Worm (Caenorhabditis elegans) whole organism, young adult: Measurements from ENCODE around the gene Y27F2A.9.
A peak's percentile ranks its signal among the peaks of the same experiment; 100 is the strongest.
"Not testable (repeated sequence)": the region's sequence is repeated elsewhere in the genome, so short reads cannot be mapped to it uniquely, and the experiment has no call there.

Experiments used
- B0019.2 ChIP-seq: fragments of 200-800 bp; sonication (Bioruptor generic); conservative IDR thresholded peaks from 2 replicates; pipeline ENCODE4 v1.3.6; 2022; ENCODE audit warnings: missing genetic modification reagents, missing genetic modification characterization, missing compliant biosample characterization
- F49E8.2 ChIP-seq: sonication (generic microtip); optimal IDR thresholded peaks from 3 replicates; lab custom pipeline; 2017; ENCODE audit warnings: missing genetic modification characterization, mild to moderate bottlenecking, missing compliant biosample characterization, antibody characterized with exemption, moderate library complexity; ENCODE audit not compliant: insufficient read depth
- F57C9.4 ChIP-seq: sonication (generic microtip); optimal IDR thresholded peaks from 2 replicates; lab custom pipeline; 2017; ENCODE audit warnings: mild to moderate bottlenecking, missing genetic modification characterization, missing compliant biosample characterization
- K12H6.12 ChIP-seq: fragments of 200-800 bp; sonication (Bioruptor generic); optimal IDR thresholded peaks from 2 replicates; lab custom pipeline; 2018; ENCODE audit warnings: mild to moderate bottlenecking, missing genetic modification characterization, missing compliant biosample characterization
- T07F8.4 ChIP-seq: sonication (generic microtip); optimal IDR thresholded peaks from 2 replicates; lab custom pipeline; 2016; ENCODE audit warnings: mild to moderate bottlenecking, missing genetic modification characterization, moderate library complexity, missing compliant biosample characterization
- Y53F4B.3 ChIP-seq: fragments of 200-800 bp; sonication (Bioruptor generic); IDR thresholded peaks from 2 replicates; pipeline ENCODE4 v1.3.6; 2022; ENCODE audit warnings: missing genetic modification reagents, missing genetic modification characterization, missing compliant biosample characterization
- Y53G8AR.9 ChIP-seq: fragments of 200-800 bp; sonication (Bioruptor generic); conservative IDR thresholded peaks from 2 replicates; pipeline ENCODE4 v1.3.6; 2022; ENCODE audit warnings: missing genetic modification reagents, missing genetic modification characterization, missing compliant biosample characterization
- ZK185.1 ChIP-seq: sonication (generic microtip); optimal IDR thresholded peaks from 2 replicates; lab custom pipeline; 2016; ENCODE audit warnings: mild to moderate bottlenecking, missing genetic modification characterization, missing compliant biosample characterization; ENCODE audit not compliant: poor library complexity, severe bottlenecking
- attf-5 ChIP-seq: fragments of 200-800 bp; sonication (Bioruptor generic); optimal IDR thresholded peaks from 2 replicates; lab custom pipeline; 2018; ENCODE audit warnings: mild to moderate bottlenecking, missing genetic modification characterization, missing compliant biosample characterization
- ccch-3 ChIP-seq: fragments of 200-800 bp; sonication (Bioruptor generic); optimal IDR thresholded peaks from 2 replicates; lab custom pipeline; 2018; ENCODE audit warnings: mild to moderate bottlenecking, missing genetic modification characterization, missing compliant biosample characterization
- cebp-1 ChIP-seq, 2 experiments: fragments of 200-800 bp in 1 of 2; sonication (Bioruptor generic) in 1 of 2; sonication (generic microtip) in 1 of 2; IDR thresholded peaks in 1 of 2; optimal IDR thresholded peaks in 1 of 2; 2 replicates each; pipeline versions ENCODE4 v1.3.6 to Lab custom; 2017 to 2022; ENCODE audit warnings: missing compliant biosample characterization in 2 of 2, missing genetic modification characterization in 2 of 2, mild to moderate bottlenecking in 1 of 2, missing genetic modification reagents in 1 of 2, moderate library complexity in 1 of 2
- ceh-91 ChIP-seq: fragments of 200-800 bp; sonication (Bioruptor generic); IDR thresholded peaks from 2 replicates; pipeline ENCODE4 v1.3.6; 2022; ENCODE audit warnings: missing genetic modification reagents, missing genetic modification characterization, missing compliant biosample characterization
- dox-1 ChIP-seq: fragments of 200-800 bp; sonication (Bioruptor generic); IDR thresholded peaks from 2 replicates; pipeline ENCODE4 v1.3.6; 2022; ENCODE audit warnings: missing genetic modification reagents, missing genetic modification characterization, missing compliant biosample characterization
- hlh-26 ChIP-seq: fragments of 200-800 bp; sonication (Bioruptor generic); conservative IDR thresholded peaks from 2 replicates; pipeline ENCODE4 v1.3.6; 2022; ENCODE audit warnings: missing genetic modification reagents, missing genetic modification characterization, missing compliant biosample characterization
- hmg-1.2 ChIP-seq: fragments of 200-800 bp; sonication (Bioruptor generic); IDR thresholded peaks from 2 replicates; pipeline ENCODE4 v1.3.6; 2022; ENCODE audit warnings: missing genetic modification reagents, missing genetic modification characterization, missing compliant biosample characterization
- lag-1 ChIP-seq: fragments of 200-800 bp; sonication (Bioruptor generic); IDR thresholded peaks from 2 replicates; pipeline ENCODE4 v1.3.6; 2022; ENCODE audit warnings: missing genetic modification reagents, missing genetic modification characterization, missing compliant biosample characterization
- lin-35 ChIP-seq, 3 experiments: fragments of 150-350 bp in 2 of 3; sonication (generic microtip) in 1 of 3; optimal IDR thresholded peaks; 2 replicates each; lab custom pipeline; 2014 to 2018; ENCODE audit warnings: missing biosample characterization in 3 of 3, missing genetic modification characterization in 3 of 3, missing genetic modification reagents in 3 of 3
- lin-40 ChIP-seq: sonication (generic microtip); optimal IDR thresholded peaks from 2 replicates; lab custom pipeline; 2016; ENCODE audit warnings: missing genetic modification characterization, mild to moderate bottlenecking, missing compliant biosample characterization, missing genotype, missing genetic modification reagents
- lsl-1 ChIP-seq: fragments of 200-800 bp; sonication (Bioruptor generic); optimal IDR thresholded peaks from 2 replicates; lab custom pipeline; 2018; ENCODE audit warnings: mild to moderate bottlenecking, missing genetic modification characterization, moderate library complexity, missing compliant biosample characterization
- madf-6 ChIP-seq: fragments of 200-800 bp; sonication (Bioruptor generic); IDR thresholded peaks from 2 replicates; pipeline ENCODE4 v1.3.6; 2022; ENCODE audit warnings: missing genetic modification reagents, missing genetic modification characterization, missing compliant biosample characterization
- rcor-1 ChIP-seq: fragments of 200-800 bp; sonication (Bioruptor generic); IDR thresholded peaks from 2 replicates; pipeline ENCODE4 v1.3.6; 2022; ENCODE audit warnings: missing genetic modification reagents, missing genetic modification characterization, missing compliant biosample characterization
- sdz-38 ChIP-seq: sonication (generic microtip); optimal IDR thresholded peaks from 2 replicates; lab custom pipeline; 2016; ENCODE audit warnings: missing genotype, missing genetic modification characterization, missing compliant biosample characterization
- tbp1 ChIP-seq: fragments of 200-800 bp; sonication (Bioruptor generic); optimal IDR thresholded peaks from 2 replicates; lab custom pipeline; 2018; ENCODE audit warnings: mild to moderate bottlenecking, missing genetic modification characterization, missing compliant biosample characterization
- tbx-9 ChIP-seq: sonication (generic microtip); optimal IDR thresholded peaks from 2 replicates; lab custom pipeline; 2016; ENCODE audit warnings: borderline replicate concordance, missing genetic modification characterization, inconsistent platforms, missing compliant biosample characterization
- ztf-26 ChIP-seq: sonication (generic microtip); optimal IDR thresholded peaks from 2 replicates; lab custom pipeline; 2017; ENCODE audit warnings: missing genetic modification characterization, missing compliant biosample characterization
- ztf-3 ChIP-seq: fragments of 200-800 bp; sonication (Bioruptor generic); optimal IDR thresholded peaks from 2 replicates; lab custom pipeline; 2018; ENCODE audit warnings: mild to moderate bottlenecking, missing genetic modification characterization, missing compliant biosample characterization
- ztf-6 ChIP-seq: fragments of 200-800 bp; sonication (Bioruptor generic); IDR thresholded peaks from 2 replicates; pipeline ENCODE4 v1.3.6; 2022; ENCODE audit warnings: missing genetic modification reagents, missing genetic modification characterization, missing compliant biosample characterization

Y27F2A.9 gene

ce11 chrII:3224631-3225030 is 33.2 kb upstream of the Y27F2A.9 start, which contains the start of gene ZC239.15:
Gene ZC239.15 (minus strand): TSS chrII:3224731.
- TF ChIP-seq madf-6 (GFP tag; lab: Robert Waterston, UW), result no peak

ce11 chrII:3222686-3223085 is 31.2 kb upstream of the Y27F2A.9 start, which contains the start of gene ZC239.13:
Gene ZC239.13 (minus strand): TSS chrII:3222839.
- no peak for TF ChIP-seq ztf-3 (GFP tag; lab: Kevin White, UChicago)
- TF ChIP-seq B0019.2 (GFP tag; lab: Robert Waterston, UW), result no peak
- peak; percentile 74; the same call in 1 of the 2 replicates for TF ChIP-seq cebp-1 (GFP tag; IDR thresholded peaks at IDR 0.05; lab: Robert Waterston, UW)
- peak; percentile 78 for TF ChIP-seq cebp-1 (tag; optimal IDR thresholded peaks at IDR 0.05; lab: Kevin White, UChicago)

DNA sequence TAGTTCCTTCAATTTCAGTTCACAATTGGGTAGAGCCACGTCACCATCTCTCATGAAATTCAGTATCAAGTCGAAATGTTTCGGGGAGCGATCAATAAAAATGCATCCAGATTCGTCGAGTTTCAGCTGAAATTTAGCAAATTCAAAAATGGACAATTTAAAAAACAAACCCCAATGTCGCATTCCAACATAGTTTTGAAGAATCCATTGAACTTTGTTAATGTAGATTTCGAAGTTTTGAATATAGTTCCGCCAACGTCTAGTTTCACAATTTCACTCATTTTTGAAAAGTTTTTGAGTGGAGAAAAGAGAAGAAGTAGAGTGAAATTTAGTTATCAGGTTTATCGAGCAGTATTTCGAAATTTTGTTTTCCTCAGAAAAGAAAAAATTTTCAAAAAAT is 30.3 kb upstream of the Y27F2A.9 start, which contains the start of gene ZC239.14:
ZC239.14 (minus strand) TSS at position 305 of the 400 bp plus-strand sequence.
- no peak for TF ChIP-seq tbp1 (GFP tag; lab: Kevin White, UChicago)
- no peak for TF ChIP-seq T07F8.4
- TF ChIP-seq ZK185.1 (tag; lab: Kevin White, UChicago), result no peak
- no peak for TF ChIP-seq dox-1 (GFP tag; lab: Robert Waterston, UW)
- TF ChIP-seq ccch-3 (GFP tag; lab: Kevin White, UChicago), result no peak
- no peak for TF ChIP-seq hmg-1.2
- TF ChIP-seq Y53F4B.3 (GFP tag; lab: Robert Waterston, UW), result no peak
- TF ChIP-seq lin-35 (GFP tag; optimal IDR thresholded peaks at IDR 0.05; lab: Kevin White, UChicago), result no peak
- no peak for TF ChIP-seq ztf-26
- no peak for TF ChIP-seq ceh-91 (GFP tag; lab: Robert Waterston, UW)
- no peak for TF ChIP-seq Y53G8AR.9 (GFP tag; lab: Robert Waterston, UW)
- TF ChIP-seq ztf-6, result no peak
- TF ChIP-seq, all 124 proteins: peak for 0

ce11 chrII:3220723-3221122 is 29.3 kb upstream of the Y27F2A.9 start, which contains the start of gene ZC239.22:
Gene ZC239.22 (minus strand): TSS chrII:3220823.
- no peak for TF ChIP-seq lsl-1
- TF ChIP-seq attf-5, result no peak
- TF ChIP-seq lag-1 (GFP tag; lab: Robert Waterston, UW), result no peak
- TF ChIP-seq, all 124 proteins: peak for 0

DNA sequence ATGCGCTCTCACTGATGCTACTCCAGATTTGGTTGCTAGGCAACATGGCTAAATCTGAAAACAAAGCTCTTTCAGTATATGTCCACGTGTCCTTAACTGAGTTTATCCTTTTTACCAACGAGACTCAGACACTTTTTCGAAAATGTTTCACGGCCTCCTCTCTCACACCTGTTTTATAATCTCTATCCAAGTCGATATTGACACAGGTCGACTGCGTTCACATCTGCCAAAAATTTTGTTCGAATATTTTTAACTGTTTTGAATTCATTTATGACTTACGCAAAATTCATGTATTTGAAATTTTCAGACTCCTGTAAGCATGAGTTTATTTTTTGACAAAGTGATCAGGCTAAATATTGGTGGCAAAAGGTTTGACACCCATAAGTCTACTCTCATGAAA is 24.3 kb upstream of the Y27F2A.9 start, which contains the start of gene ZC239.3:
ZC239.3 (plus strand) TSS at position 301 of the 400 bp plus-strand sequence.
- not testable (repeated sequence) for TF ChIP-seq dox-1 (GFP tag; lab: Robert Waterston, UW); F49E8.2 (tag; lab: Kevin White, UChicago); tbx-9 (tag; lab: Kevin White, UChicago)

- no peak for TF ChIP-seq sdz-38 (tag; lab: Kevin White, UChicago)
- no peak for TF ChIP-seq ztf-6
- no peak for TF ChIP-seq F57C9.4
- no peak for TF ChIP-seq lin-40 (tag; lab: Kevin White, UChicago)
- no peak for TF ChIP-seq ztf-26
- TF ChIP-seq K12H6.12, result no peak
- no peak for TF ChIP-seq hlh-26 (GFP tag; lab: Robert Waterston, UW)
- no peak for TF ChIP-seq rcor-1
- no peak for TF ChIP-seq tbp1 (GFP tag; lab: Kevin White, UChicago)
These were observed 22.5 kb upstream of the Y27F2A.9 start, which contains the start of gene ZC239.4 for ce11 chrII:3213898-3214297. Gene ZC239.4 (plus strand): TSS chrII:3214198.
